Fruit fly (Drosophila melanogaster): Measurements from ENCODE around the gene Vps16B.

Gene Vps16B

dm6 chr3R:29772090-29772794 lies 44.0 kb downstream of the Vps16B start (continued):
- TF ChIP-seq Six4 (GFP tag; optimal IDR thresholded peaks at IDR 0.05) = peak; percentile 19
- TF ChIP-seq CoRest (tag; optimal IDR thresholded peaks at IDR 0.05) = peak; percentile 63
- no peak for TF ChIP-seq prd (optimal IDR thresholded peaks at IDR 0.05)
- peak; percentile 51; the same call in 2 of the 3 replicates for TF ChIP-seq prd (GFP tag; IDR thresholded peaks at IDR 0.05)
- no peak for TF ChIP-seq gro (GFP tag; optimal IDR thresholded peaks at IDR 0.05)
- no peak for TF ChIP-seq wek (GFP tag; optimal IDR thresholded peaks at IDR 0.05)
- no peak for TF ChIP-seq Atf6 (GFP tag; IDR thresholded peaks at IDR 0.05)
- TF ChIP-seq CG14710 (tag; optimal IDR thresholded peaks at IDR 0.05) = peak; percentile 61
- TF ChIP-seq ato (GFP tag; IDR thresholded peaks at IDR 0.05; ENCODE audit: partially characterized antibody) = no peak
- no peak for TF ChIP-seq Drgx (GFP tag; IDR thresholded peaks at IDR 0.05)
- no peak for TF ChIP-seq stwl (tag; optimal IDR thresholded peaks at IDR 0.05)
- no peak for TF ChIP-seq CG12769 (tag; optimal IDR thresholded peaks at IDR 0.05)
- TF ChIP-seq esg (GFP tag; conservative IDR thresholded peaks at IDR 0.05) = no peak
- TF ChIP-seq CG6765 (GFP tag; optimal IDR thresholded peaks at IDR 0.05) = no peak
- TF ChIP-seq CG7357 (GFP tag; IDR thresholded peaks at IDR 0.05) = no peak
- peak; percentile 5 for TF ChIP-seq Ssrp (tag; optimal IDR thresholded peaks at IDR 0.05)
- TF ChIP-seq Hr78 (GFP tag; optimal IDR thresholded peaks at IDR 0.05) = no peak
- TF ChIP-seq nom (GFP tag; optimal IDR thresholded peaks at IDR 0.05) = no peak
- peak; percentile 33 for TF ChIP-seq CG18619 (GFP tag; optimal IDR thresholded peaks at IDR 0.05)
- TF ChIP-seq sug (tag; optimal IDR thresholded peaks at IDR 0.05) = no peak
- peak; percentile 45 for TF ChIP-seq phol (tag; optimal IDR thresholded peaks at IDR 0.05)
- no peak for TF ChIP-seq CG1603 (tag; optimal IDR thresholded peaks at IDR 0.05)
- peak; percentile 58; the same call in 2 of the 3 replicates for TF ChIP-seq CG11456 (GFP tag; IDR thresholded peaks at IDR 0.05)
- TF ChIP-seq Scr (GFP tag; IDR thresholded peaks at IDR 0.05; ENCODE audit: partially characterized antibody) = no peak
- no peak for TF ChIP-seq Dek (tag; optimal IDR thresholded peaks at IDR 0.05)
- TF ChIP-seq CrebB (tag; optimal IDR thresholded peaks at IDR 0.05) = no peak
- TF ChIP-seq Dbx (GFP tag; IDR thresholded peaks at IDR 0.05) = no peak
- TF ChIP-seq gce (GFP tag; IDR thresholded peaks at IDR 0.05) = no peak
- peak; percentile 9 for TF ChIP-seq Xbp1 (GFP tag; optimal IDR thresholded peaks at IDR 0.05)
- TF ChIP-seq CG32772 (GFP tag; IDR thresholded peaks at IDR 0.05) = no peak
- TF ChIP-seq gcm2 (GFP tag; optimal IDR thresholded peaks at IDR 0.05) = no peak
- TF ChIP-seq Fer1 (GFP tag; optimal IDR thresholded peaks at IDR 0.05) = no peak
- no peak for TF ChIP-seq Dll (GFP tag; IDR thresholded peaks at IDR 0.05; ENCODE audit: partially characterized antibody)
- no peak for TF ChIP-seq CG16779 (GFP tag; IDR thresholded peaks at IDR 0.05)
- TF ChIP-seq ftz-f1 (GFP tag; optimal IDR thresholded peaks at IDR 0.05) = no peak

DNA sequence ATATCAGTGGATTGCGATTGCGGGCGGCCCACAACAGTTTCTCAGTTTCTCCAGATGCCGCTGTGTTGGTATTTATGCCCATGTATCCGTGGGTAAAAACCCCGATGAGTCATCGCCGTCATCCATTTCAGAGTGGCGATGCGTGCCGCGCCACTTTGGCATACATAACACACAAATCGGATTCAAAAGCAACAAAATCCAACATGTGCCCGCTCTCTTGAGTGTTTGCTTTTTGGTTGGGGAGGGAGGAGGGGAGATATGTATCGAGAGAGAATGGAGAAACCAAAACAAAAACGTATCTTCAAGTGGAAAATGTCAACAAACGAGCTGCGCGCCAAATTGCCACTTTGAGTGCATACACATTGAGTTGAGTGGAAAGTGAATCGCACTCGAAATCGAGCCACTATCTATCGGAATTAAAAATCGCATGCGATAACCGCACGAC lies 44.6 kb downstream of the Vps16B start:
- TF ChIP-seq sd (tag; optimal IDR thresholded peaks at IDR 0.05) = peak; percentile 95
- peak; percentile 8 for TF ChIP-seq PHDP (tag; optimal IDR thresholded peaks at IDR 0.05)
- TF ChIP-seq CG12769 (tag; optimal IDR thresholded peaks at IDR 0.05) = peak; percentile 47
- no peak for TF ChIP-seq Tbp (GFP tag; optimal IDR thresholded peaks at IDR 0.05)
- TF ChIP-seq CG10366 (GFP tag; IDR thresholded peaks at IDR 0.05) = no peak
- TF ChIP-seq CG15601 (tag; optimal IDR thresholded peaks at IDR 0.05) = peak; percentile 38
- TF ChIP-seq gcm (GFP tag; optimal IDR thresholded peaks at IDR 0.05) = peak; percentile 55
- no peak for TF ChIP-seq sisA (GFP tag; IDR thresholded peaks at IDR 0.05)
- no peak for TF ChIP-seq p53 (GFP tag; optimal IDR thresholded peaks at IDR 0.05)
- peak; percentile 11 for TF ChIP-seq odd (GFP tag; optimal IDR thresholded peaks at IDR 0.05)
- TF ChIP-seq CG2875 (GFP tag; optimal IDR thresholded peaks at IDR 0.05) = peak; percentile 45
- peak; percentile 38 for TF ChIP-seq CG17568 (GFP tag; optimal IDR thresholded peaks at IDR 0.05)
- peak; percentile 18 for TF ChIP-seq gsb-n (tag; optimal IDR thresholded peaks at IDR 0.05)
- TF ChIP-seq ci (GFP tag; IDR thresholded peaks at IDR 0.05) = peak; percentile 61; the same call in 2 of the 3 replicates
- TF ChIP-seq CG17328 (GFP tag; IDR thresholded peaks at IDR 0.05) = 0 out of 2 replicates have a peak, but pooled peaks have one; percentile 12
- TF ChIP-seq Oli (tag; optimal IDR thresholded peaks at IDR 0.05) = no peak
- peak; percentile 67 for TF ChIP-seq CG4707 (GFP tag; optimal IDR thresholded peaks at IDR 0.05)

Data from whole organism, embryonic.